Fruit fly (Drosophila melanogaster): ENCODE data around the gene CG7655.

CG7655 gene

DNA sequence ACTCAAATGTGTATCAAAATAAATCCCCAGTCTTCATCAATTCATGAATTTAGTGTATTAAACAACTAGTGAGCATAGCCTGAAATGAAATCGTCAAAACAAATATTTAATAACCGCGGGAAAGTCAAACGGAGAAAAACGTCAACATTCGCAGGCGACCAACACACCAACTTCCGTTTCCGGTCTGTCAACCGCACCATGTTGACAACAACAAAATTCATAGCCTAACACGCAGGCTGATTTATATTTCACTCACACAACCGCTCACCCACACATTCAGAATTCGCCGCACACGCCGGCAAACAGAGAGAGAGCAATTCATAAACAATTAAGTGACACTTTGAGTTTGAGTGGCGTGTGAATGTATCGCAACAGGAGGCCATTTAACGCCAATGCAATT, 27.4 kb upstream of the CG7655 start (continued):
- TF ChIP-seq CG11085 (GFP tag; IDR thresholded peaks at IDR 0.05) (no peak), B-H2 (GFP tag; optimal IDR thresholded peaks at IDR 0.05) (no peak), CG2712 (tag; optimal IDR thresholded peaks at IDR 0.05) (no peak), Dad (GFP tag; optimal IDR thresholded peaks at IDR 0.05) (no peak), CG11504 (tag; optimal IDR thresholded peaks at IDR 0.05) (peak; percentile 15), CG6765 (GFP tag; optimal IDR thresholded peaks at IDR 0.05) (no peak), CG8765 (GFP tag; IDR thresholded peaks at IDR 0.05) (no peak), cad (GFP tag; optimal IDR thresholded peaks at IDR 0.05) (no peak), CG33557 (GFP tag; optimal IDR thresholded peaks at IDR 0.05) (peak; percentile 59), CG31388 (GFP tag; optimal IDR thresholded peaks at IDR 0.05) (no peak), emc (GFP tag; optimal IDR thresholded peaks at IDR 0.05) (no peak), CG17612 (GFP tag; IDR thresholded peaks at IDR 0.05) (no peak), stwl (tag; optimal IDR thresholded peaks at IDR 0.05) (peak; percentile 69), Fer2 (tag; optimal IDR thresholded peaks at IDR 0.05) (no peak), CG4282 (GFP tag; optimal IDR thresholded peaks at IDR 0.05) (no peak), CG7556 (GFP tag; optimal IDR thresholded peaks at IDR 0.05) (no peak), stc (GFP tag; IDR thresholded peaks at IDR 0.05) (no peak), CG1529 (GFP tag; optimal IDR thresholded peaks at IDR 0.05) (peak; percentile 37), jing (GFP tag; optimal IDR thresholded peaks at IDR 0.05) (no peak), lola (GFP tag; optimal IDR thresholded peaks at IDR 0.05) (no peak), Doc3 (GFP tag; IDR thresholded peaks at IDR 0.05; ENCODE audit: partially characterized antibody) (no peak), Ets65A (GFP tag) (no peak), kah (GFP tag; optimal IDR thresholded peaks at IDR 0.05) (no peak), CG16863 (GFP tag; optimal IDR thresholded peaks at IDR 0.05) (no peak), CG11696 (GFP tag; IDR thresholded peaks at IDR 0.05) (no peak), dm (GFP tag; optimal IDR thresholded peaks at IDR 0.05) (no peak), sim (GFP tag; IDR thresholded peaks at IDR 0.05) (peak; percentile 77), Myb (GFP tag; optimal IDR thresholded peaks at IDR 0.05) (no peak), CG6254 (GFP tag; optimal IDR thresholded peaks at IDR 0.05) (peak; percentile 58), Elba2 (GFP tag; optimal IDR thresholded peaks at IDR 0.05) (no peak), CG18764 (GFP tag; optimal IDR thresholded peaks at IDR 0.05) (no peak), kni (GFP tag; optimal IDR thresholded peaks at IDR 0.05) (no peak), CG31441 (GFP tag; IDR thresholded peaks at IDR 0.05) (0 out of 2 replicates have a peak, but pooled peaks have one; percentile 18), CG12391 (tag; optimal IDR thresholded peaks at IDR 0.05) (peak; percentile 30), klu (GFP tag; IDR thresholded peaks at IDR 0.05) (no peak), schlank (tag; optimal IDR thresholded peaks at IDR 0.05) (no peak), fu2 (GFP tag; optimal IDR thresholded peaks at IDR 0.05) (no peak), CG5245 (GFP tag; optimal IDR thresholded peaks at IDR 0.05) (no peak), CG18599 (GFP tag; optimal IDR thresholded peaks at IDR 0.05) (no peak), dati (GFP tag; IDR thresholded peaks at IDR 0.05) (no peak), CG10979 (tag; optimal IDR thresholded peaks at IDR 0.05) (peak; percentile 41), CG6683 (GFP tag; optimal IDR thresholded peaks at IDR 0.05) (no peak), exex (tag; optimal IDR thresholded peaks at IDR 0.05) (no peak), Atf-2 (GFP tag; optimal IDR thresholded peaks at IDR 0.05) (no peak), Jarid2 (GFP tag; optimal IDR thresholded peaks at IDR 0.05) (no peak), nerfin-1 (tag; optimal IDR thresholded peaks at IDR 0.05) (peak; percentile 43), CG8359 (GFP tag; optimal IDR thresholded peaks at IDR 0.05; ENCODE audit: borderline replicate concordance) (no peak), ara (GFP tag; IDR thresholded peaks at IDR 0.05) (no peak), lilli (GFP tag; optimal IDR thresholded peaks at IDR 0.05) (no peak), Hey (tag; optimal IDR thresholded peaks at IDR 0.05) (peak; percentile 47), Ravus (GFP tag; IDR thresholded peaks at IDR 0.05) (no peak), CG10147 (GFP tag; optimal IDR thresholded peaks at IDR 0.05) (no peak)
